Fruit fly (Drosophila melanogaster) whole organism, prepupa: ENCODE data around the gene CG3597.

Experiments
- CG11294 ChIP-seq: fragments of 200-800 bp; sonication (Bioruptor generic); IDR thresholded peaks from 2 replicates; pipeline ENCODE4 v1.3.6; 2022; ENCODE audit warnings: missing biosample characterization, missing genetic modification characterization
- CG1621 ChIP-seq: fragments of 200-800 bp; sonication (Bioruptor generic); optimal IDR thresholded peaks from 3 replicates; lab custom pipeline; 2018; ENCODE audit warnings: missing biosample characterization, mild to moderate bottlenecking, missing genetic modification characterization
- CG16779 ChIP-seq: fragments of 200-800 bp; sonication (Bioruptor generic); optimal IDR thresholded peaks from 3 replicates; lab custom pipeline; 2017; ENCODE audit warnings: missing biosample characterization, mild to moderate bottlenecking, missing genetic modification characterization
- CG3032 ChIP-seq: fragments of 200-800 bp; optimal IDR thresholded peaks from 2 replicates; lab custom pipeline; 2019; ENCODE audit warnings: missing biosample characterization, mild to moderate bottlenecking, missing genetic modification characterization, moderate library complexity
- CG31627 ChIP-seq: fragments of 200-800 bp; sonication (Bioruptor generic); optimal IDR thresholded peaks from 3 replicates; lab custom pipeline; 2016; ENCODE audit warnings: missing biosample characterization, missing genetic modification characterization
- CG32006 ChIP-seq: fragments of 200-800 bp; sonication (Bioruptor generic); optimal IDR thresholded peaks from 3 replicates; lab custom pipeline; 2017; ENCODE audit warnings: missing biosample characterization, mild to moderate bottlenecking, missing genetic modification characterization
- CG3919 ChIP-seq: fragments of 200-800 bp; sonication (Bioruptor generic); optimal IDR thresholded peaks from 3 replicates; lab custom pipeline; 2016; ENCODE audit warnings: missing biosample characterization, missing genetic modification characterization
- CG4318 ChIP-seq: fragments of 200-800 bp; sonication (Bioruptor generic); optimal IDR thresholded peaks from 3 replicates; lab custom pipeline; 2017; ENCODE audit warnings: missing biosample characterization, mild to moderate bottlenecking, missing genetic modification characterization
- CG6163 ChIP-seq: fragments of 200-800 bp; sonication (Bioruptor generic); IDR thresholded peaks from 3 replicates; pipeline ENCODE4 v1.3.6; 2022; ENCODE audit warnings: missing biosample characterization, missing genetic modification characterization
- CG6792 ChIP-seq: fragments of 200-800 bp; sonication (Bioruptor generic); optimal IDR thresholded peaks from 3 replicates; lab custom pipeline; 2016; ENCODE audit warnings: missing biosample characterization, missing genetic modification characterization
- CG6808 ChIP-seq: fragments of 200-800 bp; sonication (Bioruptor generic); optimal IDR thresholded peaks from 3 replicates; lab custom pipeline; 2017; ENCODE audit warnings: missing biosample characterization, missing genetic modification characterization, mild to moderate bottlenecking, moderate library complexity, missing genetic modification reagents
- CG7368 ChIP-seq: fragments of 200-800 bp; sonication (Bioruptor generic); optimal IDR thresholded peaks from 3 replicates; lab custom pipeline; 2016; ENCODE audit warnings: missing biosample characterization, missing genetic modification characterization
- CG8119 ChIP-seq: fragments of 200-800 bp; sonication (Bioruptor generic); IDR thresholded peaks from 3 replicates; pipeline ENCODE4 v1.3.6; 2022; ENCODE audit warnings: missing biosample characterization, missing genetic modification characterization
- CG8632 ChIP-seq: fragments of 200-800 bp; sonication (Bioruptor generic); optimal IDR thresholded peaks from 3 replicates; lab custom pipeline; 2016; ENCODE audit warnings: missing biosample characterization, missing genetic modification characterization
- CG9139 ChIP-seq: fragments of 200-800 bp; sonication (Bioruptor generic); optimal IDR thresholded peaks from 3 replicates; lab custom pipeline; 2017; ENCODE audit warnings: missing biosample characterization, mild to moderate bottlenecking, missing genetic modification characterization
- Eip78C ChIP-seq: fragments of 200-800 bp; sonication (Bioruptor generic); peaks from one replicate; lab custom pipeline; 2016; ENCODE audit warnings: missing biosample characterization, missing genetic modification characterization
- Gug ChIP-seq: fragments of 200-800 bp; sonication (Bioruptor generic); IDR thresholded peaks from 2 replicates; pipeline ENCODE4 v1.3.6; 2022; ENCODE audit warnings: missing biosample characterization, missing genetic modification characterization
- Hr38 ChIP-seq: sonication (Bioruptor generic); optimal IDR thresholded peaks from 2 replicates; lab custom pipeline; 2016; ENCODE audit warnings: missing biosample characterization, missing genetic modification characterization
- Hr4 ChIP-seq: fragments of 200-800 bp; sonication (Bioruptor generic); optimal IDR thresholded peaks from 3 replicates; lab custom pipeline; 2016; ENCODE audit warnings: missing biosample characterization, missing genetic modification characterization
- Lpt ChIP-seq: fragments of 200-800 bp; sonication (Bioruptor generic); optimal IDR thresholded peaks from 3 replicates; lab custom pipeline; 2016; ENCODE audit warnings: missing biosample characterization, missing genetic modification characterization
- Met ChIP-seq: fragments of 200-800 bp; sonication (Bioruptor generic); optimal IDR thresholded peaks from 3 replicates; lab custom pipeline; 2016; ENCODE audit warnings: missing biosample characterization, missing genetic modification characterization
- OdsH ChIP-seq: fragments of 200-800 bp; sonication (Bioruptor generic); optimal IDR thresholded peaks from 3 replicates; lab custom pipeline; 2016; ENCODE audit warnings: missing biosample characterization, missing genetic modification characterization
- Smox ChIP-seq: fragments of 200-800 bp; sonication (Bioruptor generic); optimal IDR thresholded peaks from 3 replicates; lab custom pipeline; 2016; ENCODE audit warnings: missing biosample characterization, missing genetic modification characterization
- Sox102F ChIP-seq: fragments of 200-800 bp; sonication (Bioruptor generic); optimal IDR thresholded peaks from 2 replicates; lab custom pipeline; 2016; ENCODE audit warnings: missing biosample characterization, mild to moderate bottlenecking, missing genetic modification characterization
- Sox15 ChIP-seq: fragments of 200-800 bp; sonication (Bioruptor generic); optimal IDR thresholded peaks from 3 replicates; lab custom pipeline; 2016; ENCODE audit warnings: missing biosample characterization, missing genetic modification characterization
- achi ChIP-seq: fragments of 200-800 bp; sonication (Bioruptor generic); optimal IDR thresholded peaks from 3 replicates; lab custom pipeline; 2016; ENCODE audit warnings: missing biosample characterization, missing genetic modification characterization
- acj6 ChIP-seq: fragments of 200-800 bp; sonication (Bioruptor generic); optimal IDR thresholded peaks from 3 replicates; lab custom pipeline; 2016; ENCODE audit warnings: missing biosample characterization, missing genetic modification characterization
- eg ChIP-seq: fragments of 200-800 bp; sonication (Bioruptor generic); IDR thresholded peaks from 3 replicates; pipeline ENCODE4 v1.3.6; 2022; ENCODE audit warnings: missing biosample characterization, missing genetic modification characterization
- esn ChIP-seq: fragments of 200-800 bp; sonication (Bioruptor generic); optimal IDR thresholded peaks from 2 replicates; lab custom pipeline; 2016; ENCODE audit warnings: missing biosample characterization, mild to moderate bottlenecking, missing genetic modification characterization, moderate library complexity
- fd59A ChIP-seq: fragments of 200-800 bp; sonication (Bioruptor generic); optimal IDR thresholded peaks from 2 replicates; lab custom pipeline; 2017; ENCODE audit warnings: missing biosample characterization, mild to moderate bottlenecking, missing genetic modification characterization, missing genetic modification reagents
- fd85E ChIP-seq: fragments of 200-800 bp; sonication (Bioruptor generic); optimal IDR thresholded peaks from 3 replicates; lab custom pipeline; 2016; ENCODE audit warnings: missing biosample characterization, missing genetic modification characterization
- fkh ChIP-seq: fragments of 200-800 bp; sonication (Bioruptor generic); optimal IDR thresholded peaks from 3 replicates; lab custom pipeline; 2017; ENCODE audit warnings: missing biosample characterization, mild to moderate bottlenecking, missing genetic modification characterization, moderate library complexity
- lz ChIP-seq: fragments of 200-800 bp; sonication (Bioruptor generic); optimal IDR thresholded peaks from 3 replicates; lab custom pipeline; 2016; ENCODE audit warnings: missing biosample characterization, missing genetic modification characterization
- pdm3 ChIP-seq: fragments of 200-800 bp; sonication (Bioruptor generic); optimal IDR thresholded peaks from 3 replicates; lab custom pipeline; 2016; ENCODE audit warnings: missing biosample characterization, missing genetic modification characterization
- spab ChIP-seq: fragments of 200-800 bp; sonication (Bioruptor generic); optimal IDR thresholded peaks from 2 replicates; lab custom pipeline; 2017; ENCODE audit warnings: missing biosample characterization, mild to moderate bottlenecking, missing genetic modification characterization, missing genetic modification reagents
- ss ChIP-seq, 2 experiments: fragments of 200-800 bp; sonication (Bioruptor generic); optimal IDR thresholded peaks; 2 replicates in 1 of 2; 3 replicates in 1 of 2; lab custom pipeline; 2017 to 2018; ENCODE audit warnings: mild to moderate bottlenecking in 2 of 2, missing biosample characterization in 2 of 2, missing genetic modification characterization in 2 of 2, moderate library complexity in 1 of 2
- svp ChIP-seq: fragments of 200-800 bp; sonication (Bioruptor generic); peaks from one replicate; lab custom pipeline; 2016; ENCODE audit warnings: missing biosample characterization, missing genetic modification characterization
- vri ChIP-seq: fragments of 200-800 bp; sonication (Bioruptor generic); optimal IDR thresholded peaks from 3 replicates; lab custom pipeline; 2016; ENCODE audit warnings: missing biosample characterization, mild to moderate bottlenecking, missing genetic modification characterization

CG3597 gene

DNA sequence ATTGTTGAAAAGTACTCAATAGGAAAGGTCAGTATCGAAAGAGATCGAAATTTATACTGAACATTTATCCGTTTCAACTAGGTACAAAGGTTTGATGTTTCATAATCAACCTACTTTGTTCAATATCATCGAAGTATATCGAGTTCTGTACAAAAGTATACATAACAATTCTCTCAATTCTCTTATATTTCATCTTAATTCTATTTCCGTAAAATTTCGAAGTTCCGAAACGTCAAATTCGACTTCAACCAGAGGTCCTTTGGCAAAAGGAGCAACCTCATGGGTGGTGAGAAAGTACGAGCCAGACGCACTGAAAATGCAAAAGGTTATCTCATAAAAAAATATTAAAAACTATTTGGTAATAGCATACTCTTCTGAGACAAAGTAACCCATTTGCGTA lies 45.3 kb upstream of the CG3597 start, which contains the start of gene CG31948:
CG31948 (minus strand) TSS at position 101 of the 400 bp plus-strand sequence.
- TF ChIP-seq OdsH (no peak), CG9139 (GFP tag; lab: Kevin White, UChicago) (no peak), Sox102F (GFP tag; lab: Kevin White, UChicago) (no peak)

DNA sequence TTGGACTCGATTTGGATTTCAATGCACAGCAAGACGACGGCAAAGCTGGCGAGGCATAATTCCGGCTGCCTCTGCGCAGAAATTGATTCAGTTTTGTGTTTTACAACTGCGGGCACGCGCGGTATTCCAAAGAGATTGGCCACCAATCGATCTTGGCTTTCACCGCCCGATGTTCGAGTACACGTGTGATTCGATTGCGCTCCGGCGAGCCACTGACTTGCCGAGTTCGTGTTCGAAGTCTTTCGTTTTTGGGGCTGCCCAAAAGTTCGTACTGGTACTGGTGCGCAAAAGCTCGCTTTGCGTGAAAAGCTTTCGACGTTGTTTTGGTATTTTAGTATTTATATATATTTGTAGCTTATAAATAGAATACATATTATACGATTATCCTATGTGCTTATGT lies 43.8 kb upstream of the CG3597 start, which contains the start of gene CG18641:
CG18641 (minus strand) TSS at position 214 of the 400 bp plus-strand sequence.
- 0 out of 3 replicates have a peak, but pooled peaks have one; percentile 20 for TF ChIP-seq CG6163 (GFP tag; lab: Robert Waterston, UW)
- no peak for TF ChIP-seq esn (GFP tag; lab: Kevin White, UChicago)
- TF ChIP-seq fd85E (GFP tag; lab: Kevin White, UChicago), result no peak
- no peak for TF ChIP-seq Sox102F (GFP tag; lab: Kevin White, UChicago)
- peak; percentile 15 for TF ChIP-seq svp (GFP tag; lab: Kevin White, UChicago)
- no peak for TF ChIP-seq CG6808 (GFP tag; lab: Kevin White, UChicago)

DNA sequence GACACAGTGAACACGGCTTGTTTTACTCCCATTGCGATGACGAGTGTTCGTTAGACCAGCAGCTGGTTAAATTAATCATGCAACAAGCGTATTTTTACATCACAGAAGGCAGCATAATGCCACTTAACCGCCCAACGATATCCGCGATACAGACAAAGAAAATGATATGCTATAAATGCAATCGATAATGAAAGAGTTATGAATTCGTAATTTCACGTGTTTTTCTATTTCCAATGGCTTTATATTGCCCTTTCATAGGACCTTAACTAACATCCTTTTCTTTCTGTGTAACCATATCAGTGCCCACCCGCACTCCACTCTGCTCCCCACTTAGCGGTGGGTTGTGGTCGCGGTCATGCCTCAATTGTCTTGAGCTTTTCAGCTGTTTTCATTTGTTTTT lies 41.8 kb upstream of the CG3597 start:
- TF ChIP-seq Hr4 (GFP tag; lab: Kevin White, UChicago) (peak; percentile 48), pdm3 (GFP tag; lab: Kevin White, UChicago) (peak; percentile 16), Met (GFP tag; lab: Kevin White, UChicago) (no peak), CG3919 (GFP tag; lab: Kevin White, UChicago) (no peak), CG8119 (GFP tag; lab: Robert Waterston, UW) (peak; percentile 69), CG9139 (GFP tag; lab: Kevin White, UChicago) (no peak), CG6792 (no peak), fd85E (GFP tag; lab: Kevin White, UChicago) (no peak), CG6808 (GFP tag; lab: Kevin White, UChicago) (no peak), Smox (GFP tag; lab: Kevin White, UChicago) (no peak), spab (GFP tag; lab: Kevin White, UChicago) (no peak), eg (peak; percentile 87), achi (GFP tag; lab: Kevin White, UChicago) (peak; percentile 23), CG31627 (no peak), ss (GFP tag; optimal IDR thresholded peaks at IDR 0.05; lab: Kevin White, UChicago) (no peak), esn (GFP tag; lab: Kevin White, UChicago) (no peak), CG11294 (GFP tag; lab: Robert Waterston, UW) (peak; percentile 59; the same call in 1 of the 2 replicates), CG4318 (GFP tag; lab: Kevin White, UChicago) (peak; percentile 38), fkh (GFP tag; lab: Kevin White, UChicago) (no peak), lz (GFP tag; lab: Kevin White, UChicago) (no peak), fd59A (GFP tag; lab: Kevin White, UChicago) (no peak), Sox15 (no peak), CG8632 (GFP tag; lab: Kevin White, UChicago) (no peak), Eip78C (GFP tag; lab: Kevin White, UChicago) (no peak), Gug (GFP tag; lab: Robert Waterston, UW) (peak; percentile 62), CG7368 (GFP tag; lab: Kevin White, UChicago) (no peak), CG3032 (tag; lab: Kevin White, UChicago) (no peak), CG6163 (GFP tag; lab: Robert Waterston, UW) (no peak), CG1621 (no peak), Hr38 (GFP tag; lab: Kevin White, UChicago) (peak; percentile 3), Lpt (peak; percentile 43), vri (GFP tag; lab: Kevin White, UChicago) (no peak), CG16779 (tag; lab: Kevin White, UChicago) (no peak), CG32006 (GFP tag; lab: Kevin White, UChicago) (peak; percentile 71), OdsH (peak; percentile 34), acj6 (GFP tag; lab: Kevin White, UChicago) (no peak)
